Worm (Caenorhabditis elegans): Measurements from ENCODE around the gene pyr-1.

The pyr-1 gene

ce11 chrII:8650644-8651159 is at the start of gene pyr-1:
pyr-1 (plus strand) TSS chrII:8651109.
- peak; percentile 9 for TF ChIP-seq elt-2 (tag; optimal IDR thresholded peaks at IDR 0.05)
- peak; percentile 58 for TF ChIP-seq egl-5 (tag; optimal IDR thresholded peaks at IDR 0.05)
- TF ChIP-seq pha-4 (tag; optimal IDR thresholded peaks at IDR 0.05), result peak; percentile 91
- TF ChIP-seq nhr-12 (tag; optimal IDR thresholded peaks at IDR 0.05), result no peak

- TF ChIP-seq tbx-2 (tag; optimal IDR thresholded peaks at IDR 0.05), result no peak
- no peak for TF ChIP-seq elt-1 (tag; optimal IDR thresholded peaks at IDR 0.05)
- no peak for TF ChIP-seq sea-2 (GFP tag; optimal IDR thresholded peaks at IDR 0.05)
- TF ChIP-seq nhr-25 (tag; optimal IDR thresholded peaks at IDR 0.05), result peak; percentile 28
- TF ChIP-seq ceh-9 (tag; optimal IDR thresholded peaks at IDR 0.05), result no peak
- TF ChIP-seq nhr-67 (tag; optimal IDR thresholded peaks at IDR 0.05), result no peak
- no peak for TF ChIP-seq ztf-4 (tag; optimal IDR thresholded peaks at IDR 0.05)
- no peak for TF ChIP-seq zag-1 (tag; optimal IDR thresholded peaks at IDR 0.05)
- peak; percentile 90 for TF ChIP-seq snpc-4 (tag; optimal IDR thresholded peaks at IDR 0.05)
- TF ChIP-seq fos-1 (tag; optimal IDR thresholded peaks at IDR 0.05), result no peak
- peak; percentile 76 for TF ChIP-seq lin-15B (tag; optimal IDR thresholded peaks at IDR 0.05)
- TF ChIP-seq elt-3 (tag; optimal IDR thresholded peaks at IDR 0.05), result no peak
- peak; percentile 62 for TF ChIP-seq egl-5 (tag; optimal IDR thresholded peaks at IDR 0.05)
- TF ChIP-seq fkh-2 (tag; optimal IDR thresholded peaks at IDR 0.05), result no peak
- peak; percentile 81 for TF ChIP-seq nfya-1 (tag; optimal IDR thresholded peaks at IDR 0.05; ENCODE audit: insufficient read depth)
- no peak for TF ChIP-seq nhr-43 (tag; optimal IDR thresholded peaks at IDR 0.05; ENCODE audit: poor library complexity, severe bottlenecking)
- peak; percentile 35 for TF ChIP-seq elt-2 (tag; optimal IDR thresholded peaks at IDR 0.05)
- peak; percentile 74 for TF ChIP-seq lin-39 (tag; optimal IDR thresholded peaks at IDR 0.05)
- peak; percentile 69 for TF ChIP-seq nhr-23 (tag; optimal IDR thresholded peaks at IDR 0.05)
- peak; percentile 42 for TF ChIP-seq jun-1 (tag; optimal IDR thresholded peaks at IDR 0.05)
Observed at ce11 chrII:8602337-8602944, 48.5 kb upstream of the pyr-1 start, which contains the start of the genes cpf-1 and rpl-26. cpf-1 (minus strand) TSS chrII:8602440. rpl-26 (plus strand) TSS chrII:8602785.

- TF ChIP-seq skn-1 (tag; optimal IDR thresholded peaks at IDR 0.05), result no peak
- TF ChIP-seq ama-1 (optimal IDR thresholded peaks at IDR 0.05), result peak; percentile 30
- no peak for TF ChIP-seq fkh-2 (tag; optimal IDR thresholded peaks at IDR 0.05)
- TF ChIP-seq nhr-25 (tag; optimal IDR thresholded peaks at IDR 0.05), result no peak
- peak; percentile 11 for TF ChIP-seq lsy-12 (tag; optimal IDR thresholded peaks at IDR 0.05)
- peak; percentile 24 for TF ChIP-seq elt-2 (tag; optimal IDR thresholded peaks at IDR 0.05)
- no peak for TF ChIP-seq fos-1 (tag; optimal IDR thresholded peaks at IDR 0.05)
- peak; percentile 22 for TF ChIP-seq ceh-82 (tag; optimal IDR thresholded peaks at IDR 0.05)
- peak; percentile 18 for TF ChIP-seq nhr-76 (tag; optimal IDR thresholded peaks at IDR 0.05)
Observed at ce11 chrII:8603567-8604359, 47.1 kb upstream of the pyr-1 start, which contains the start of gene suf-1. suf-1 (plus strand) TSS chrII:8603846.

ce11 chrII:8606549-8606948 is 44.4 kb upstream of the pyr-1 start, which contains the start of gene F28C6.8:
F28C6.8 (plus strand) TSS chrII:8606849.
- TF ChIP-seq egl-5 (tag; optimal IDR thresholded peaks at IDR 0.05) (no peak), nhr-12 (tag; optimal IDR thresholded peaks at IDR 0.05) (no peak), unc-62 (GFP tag; optimal IDR thresholded peaks at IDR 0.05) (no peak), elt-2 (tag; optimal IDR thresholded peaks at IDR 0.05) (no peak)

ce11 chrII:8607662-8608061 is 43.2 kb upstream of the pyr-1 start, which contains the start of gene F28C6.10:
F28C6.10 (plus strand) TSS chrII:8607962.
- TF ChIP-seq lin-15B (tag; optimal IDR thresholded peaks at IDR 0.05), result no peak
- no peak for TF ChIP-seq elt-1 (tag; optimal IDR thresholded peaks at IDR 0.05)
- no peak for TF ChIP-seq ZK546.5 (tag; optimal IDR thresholded peaks at IDR 0.05)
- TF ChIP-seq nhr-43 (tag; optimal IDR thresholded peaks at IDR 0.05; ENCODE audit: poor library complexity, severe bottlenecking), result no peak
- TF ChIP-seq nhr-76 (tag; optimal IDR thresholded peaks at IDR 0.05), result no peak
- TF ChIP-seq aly-2 (tag; optimal IDR thresholded peaks at IDR 0.05), result no peak
- no peak for TF ChIP-seq mml-1 (tag; optimal IDR thresholded peaks at IDR 0.05)
- TF ChIP-seq lin-39 (tag; optimal IDR thresholded peaks at IDR 0.05), result no peak
- no peak for TF ChIP-seq ceh-9 (tag; optimal IDR thresholded peaks at IDR 0.05)
- no peak for TF ChIP-seq zag-1 (tag; optimal IDR thresholded peaks at IDR 0.05)
